Fruit fly (Drosophila melanogaster) whole organism, embryonic: ENCODE measurements around the gene Dhod.

ENCODE experiments used
- BEAF-32 ChIP-seq: fragments of 200-800 bp; sonication (Bioruptor generic); optimal IDR thresholded peaks from 3 replicates; lab custom pipeline; 2017; ENCODE audit warnings: missing biosample characterization, missing genetic modification characterization, mild to moderate bottlenecking, moderate library complexity, missing genetic modification reagents
- CG10267 ChIP-seq: fragments of 200-800 bp; sonication (Bioruptor generic); optimal IDR thresholded peaks from 2 replicates; lab custom pipeline; 2018; ENCODE audit warnings: missing biosample characterization, mild to moderate bottlenecking, missing genetic modification characterization, moderate library complexity
- CG10959 ChIP-seq: fragments of 200-800 bp; sonication (Bioruptor generic); IDR thresholded peaks from 2 replicates; pipeline ENCODE4 v1.3.6; 2022; ENCODE audit warnings: missing biosample characterization, missing genetic modification characterization
- CG10979 ChIP-seq: fragments of 200-800 bp; sonication (Bioruptor generic); optimal IDR thresholded peaks from 2 replicates; lab custom pipeline; 2018; ENCODE audit warnings: missing biosample characterization, mild to moderate bottlenecking, missing genetic modification characterization, moderate library complexity
- CG11504 ChIP-seq: fragments of 200-800 bp; sonication (Bioruptor generic); optimal IDR thresholded peaks from 3 replicates; lab custom pipeline; 2019; ENCODE audit warnings: missing biosample characterization, mild to moderate bottlenecking, missing genetic modification characterization, moderate library complexity
- CG12391 ChIP-seq: fragments of 200-800 bp; sonication (Bioruptor generic); optimal IDR thresholded peaks from 3 replicates; lab custom pipeline; 2018; ENCODE audit warnings: missing biosample characterization, mild to moderate bottlenecking, missing genetic modification characterization, moderate library complexity
- CG13775 ChIP-seq: fragments of 200-800 bp; sonication (Bioruptor generic); optimal IDR thresholded peaks from 3 replicates; lab custom pipeline; 2017; ENCODE audit warnings: missing biosample characterization, mild to moderate bottlenecking, missing genetic modification characterization
- CG14667 ChIP-seq: fragments of 200-800 bp; sonication (Bioruptor generic); IDR thresholded peaks from 2 replicates; pipeline ENCODE4 v1.3.6; 2022; ENCODE audit warnings: missing biosample characterization, missing genetic modification characterization
- CG14710 ChIP-seq: fragments of 200-800 bp; sonication (Bioruptor generic); optimal IDR thresholded peaks from 3 replicates; lab custom pipeline; 2019; ENCODE audit warnings: missing biosample characterization, mild to moderate bottlenecking, missing genetic modification characterization, moderate library complexity
- CG15479 ChIP-seq: fragments of 200-800 bp; sonication (Bioruptor generic); optimal IDR thresholded peaks from 3 replicates; lab custom pipeline; 2019; ENCODE audit warnings: missing biosample characterization, mild to moderate bottlenecking, missing genetic modification characterization, moderate library complexity
- CG15696 ChIP-seq: fragments of 200-800 bp; sonication (Bioruptor generic); optimal IDR thresholded peaks from 2 replicates; lab custom pipeline; 2019; ENCODE audit warnings: missing biosample characterization, mild to moderate bottlenecking, missing genetic modification characterization, moderate library complexity
- CG17612 ChIP-seq: fragments of 200-800 bp; sonication (Bioruptor generic); IDR thresholded peaks from 2 replicates; pipeline ENCODE4 v1.3.6; 2022; ENCODE audit warnings: missing biosample characterization, missing genetic modification characterization
- CG17829 ChIP-seq: fragments of 200-800 bp; optimal IDR thresholded peaks from 2 replicates; lab custom pipeline; 2019; ENCODE audit warnings: missing biosample characterization, mild to moderate bottlenecking, missing genetic modification characterization, moderate library complexity
- CG18262 ChIP-seq: fragments of 200-800 bp; optimal IDR thresholded peaks from 3 replicates; lab custom pipeline; 2019; ENCODE audit warnings: missing biosample characterization, mild to moderate bottlenecking, missing genetic modification characterization, moderate library complexity
- CG3407 ChIP-seq: fragments of 200-800 bp; sonication (Bioruptor generic); optimal IDR thresholded peaks from 2 replicates; lab custom pipeline; 2018; ENCODE audit warnings: missing biosample characterization, mild to moderate bottlenecking, missing genetic modification characterization
- CG4404 ChIP-seq: fragments of 200-800 bp; sonication (Bioruptor generic); IDR thresholded peaks from 2 replicates; pipeline ENCODE4 v1.3.6; 2022; ENCODE audit warnings: missing biosample characterization, missing genetic modification characterization
- CG7271 ChIP-seq: fragments of 200-800 bp; sonication (Bioruptor generic); optimal IDR thresholded peaks from 2 replicates; lab custom pipeline; 2018; ENCODE audit warnings: missing biosample characterization, mild to moderate bottlenecking, missing genetic modification characterization, moderate library complexity
- CG7745 ChIP-seq: fragments of 200-800 bp; sonication (Bioruptor generic); optimal IDR thresholded peaks from 2 replicates; lab custom pipeline; 2018; ENCODE audit warnings: missing biosample characterization, mild to moderate bottlenecking, missing genetic modification characterization, moderate library complexity
- CG7963 ChIP-seq: fragments of 200-800 bp; sonication (Bioruptor generic); IDR thresholded peaks from 3 replicates; pipeline ENCODE4 v1.3.6; 2022; ENCODE audit warnings: missing biosample characterization, missing genetic modification characterization; ENCODE audit not compliant: partially characterized antibody
- CG8765 ChIP-seq: fragments of 200-800 bp; sonication (Bioruptor generic); IDR thresholded peaks from 2 replicates; pipeline ENCODE4 v1.3.6; 2022; ENCODE audit warnings: missing biosample characterization, missing genetic modification characterization
- CG8924 ChIP-seq: fragments of 200-800 bp; optimal IDR thresholded peaks from 3 replicates; lab custom pipeline; 2019; ENCODE audit warnings: missing biosample characterization, mild to moderate bottlenecking, missing genetic modification characterization, moderate library complexity
- CG9727 ChIP-seq: fragments of 200-800 bp; sonication (Bioruptor generic); optimal IDR thresholded peaks from 3 replicates; lab custom pipeline; 2017; ENCODE audit warnings: missing biosample characterization, mild to moderate bottlenecking, missing genetic modification characterization
- Dref ChIP-seq: fragments of 200-800 bp; sonication (Bioruptor generic); IDR thresholded peaks from 2 replicates; pipeline ENCODE4 v1.3.6; 2022; ENCODE audit warnings: missing biosample characterization, missing genetic modification characterization
- ERR ChIP-seq: fragments of 200-800 bp; sonication (Bioruptor generic); optimal IDR thresholded peaks from 2 replicates; lab custom pipeline; 2016; ENCODE audit warnings: missing biosample characterization, missing genetic modification characterization
- Fer3 ChIP-seq: fragments of 200-800 bp; sonication (Bioruptor generic); optimal IDR thresholded peaks from 2 replicates; lab custom pipeline; 2018; ENCODE audit warnings: missing biosample characterization, mild to moderate bottlenecking, missing genetic modification characterization, moderate library complexity
- GATAe ChIP-seq: fragments of 200-800 bp; sonication (Bioruptor generic); conservative IDR thresholded peaks from 2 replicates; pipeline ENCODE4 v1.3.6; 2022; ENCODE audit warnings: missing biosample characterization, missing genetic modification characterization
- Hr51 ChIP-seq, 2 experiments: fragments of 200-800 bp; sonication (Bioruptor generic); optimal IDR thresholded peaks; 2 replicates in 1 of 2; 3 replicates in 1 of 2; lab custom pipeline; 2016 to 2018; ENCODE audit warnings: missing biosample characterization in 2 of 2, missing genetic modification characterization in 2 of 2, mild to moderate bottlenecking in 1 of 2, moderate library complexity in 1 of 2
- Hsf ChIP-seq: fragments of 200-800 bp; sonication (Bioruptor generic); optimal IDR thresholded peaks from 3 replicates; lab custom pipeline; 2016; ENCODE audit warnings: missing biosample characterization, missing genetic modification characterization
- Max ChIP-seq: fragments of 200-800 bp; sonication (Bioruptor generic); optimal IDR thresholded peaks from 2 replicates; lab custom pipeline; 2016; ENCODE audit warnings: missing biosample characterization, mild to moderate bottlenecking, missing genetic modification characterization
- Opbp ChIP-seq: fragments of 200-800 bp; sonication (Bioruptor generic); IDR thresholded peaks from 3 replicates; pipeline ENCODE4 v1.3.6; 2022; ENCODE audit warnings: missing biosample characterization, missing genetic modification characterization; ENCODE audit not compliant: partially characterized antibody
- Xbp1 ChIP-seq: fragments of 200-800 bp; sonication (Bioruptor generic); optimal IDR thresholded peaks from 3 replicates; lab custom pipeline; 2016; ENCODE audit warnings: missing biosample characterization, mild to moderate bottlenecking, missing genetic modification characterization
- Xrp1 ChIP-seq: fragments of 200-800 bp; sonication (Bioruptor generic); IDR thresholded peaks from 2 replicates; pipeline ENCODE4 v1.3.6; 2022; ENCODE audit warnings: missing biosample characterization, missing genetic modification characterization
- ac ChIP-seq: fragments of 200-800 bp; sonication (Bioruptor generic); optimal IDR thresholded peaks from 3 replicates; lab custom pipeline; 2017; ENCODE audit warnings: missing biosample characterization, mild to moderate bottlenecking, missing genetic modification characterization
- cg ChIP-seq: fragments of 200-800 bp; sonication (Bioruptor generic); optimal IDR thresholded peaks from 3 replicates; lab custom pipeline; 2019; ENCODE audit warnings: missing biosample characterization, mild to moderate bottlenecking, missing genetic modification characterization, moderate library complexity
- ci ChIP-seq: fragments of 200-800 bp; sonication (Bioruptor generic); IDR thresholded peaks from 3 replicates; pipeline ENCODE4 v1.3.6; 2022; ENCODE audit warnings: missing biosample characterization, missing genetic modification characterization
- fd102C ChIP-seq: fragments of 200-800 bp; sonication (Bioruptor generic); optimal IDR thresholded peaks from 2 replicates; lab custom pipeline; 2018; ENCODE audit warnings: missing biosample characterization, mild to moderate bottlenecking, missing genetic modification characterization, moderate library complexity
- ftz-f1 ChIP-seq: fragments of 200-800 bp; sonication (Bioruptor generic); optimal IDR thresholded peaks from 2 replicates; lab custom pipeline; 2016; ENCODE audit warnings: missing biosample characterization, missing genetic modification characterization
- hkb ChIP-seq, 2 experiments: fragments of 200-800 bp in 1 of 2; fragments of >200 bp in 1 of 2; sonication (Bioruptor generic) in 1 of 2; IDR thresholded peaks in 1 of 2; optimal IDR thresholded peaks in 1 of 2; 2 replicates each; pipeline versions ENCODE4 v1.3.6 to Lab custom; 2017 to 2022; ENCODE audit warnings: missing biosample characterization in 1 of 2, missing genetic modification characterization in 1 of 2
- lola ChIP-seq, 3 experiments: fragments of >200 bp in 2 of 3; fragments of 200-800 bp in 1 of 3; sonication (Bioruptor generic) in 1 of 3; optimal IDR thresholded peaks; 2 replicates each; lab custom pipeline; 2017 to 2019; ENCODE audit warnings: missing biosample characterization in 3 of 3, missing genetic modification characterization in 3 of 3, mild to moderate bottlenecking in 1 of 3, moderate library complexity in 1 of 3
- nom ChIP-seq: fragments of 200-800 bp; sonication (Bioruptor generic); optimal IDR thresholded peaks from 2 replicates; lab custom pipeline; 2017; ENCODE audit warnings: missing biosample characterization, missing genetic modification characterization, mild to moderate bottlenecking, moderate library complexity, missing genetic modification reagents
- prd ChIP-seq, 3 experiments: fragments of >200 bp in 2 of 3; fragments of 200-800 bp in 1 of 3; sonication (Bioruptor generic) in 1 of 3; optimal IDR thresholded peaks in 2 of 3; IDR thresholded peaks in 1 of 3; 2 replicates in 2 of 3; 3 replicates in 1 of 3; pipeline versions ENCODE4 v1.3.6 to Lab custom; 2017 to 2022; ENCODE audit warnings: missing biosample characterization in 1 of 3, missing genetic modification characterization in 1 of 3
- sd ChIP-seq: fragments of 200-800 bp; sonication (Bioruptor generic); optimal IDR thresholded peaks from 3 replicates; lab custom pipeline; 2018; ENCODE audit warnings: missing biosample characterization, mild to moderate bottlenecking, missing genetic modification characterization, moderate library complexity
- twi ChIP-seq: fragments of 200-800 bp; optimal IDR thresholded peaks from 2 replicates; lab custom pipeline; 2019; ENCODE audit warnings: missing biosample characterization, mild to moderate bottlenecking, missing genetic modification characterization, moderate library complexity
- unpg ChIP-seq: fragments of 200-800 bp; sonication (Bioruptor generic); optimal IDR thresholded peaks from 3 replicates; lab custom pipeline; 2018; ENCODE audit warnings: missing biosample characterization, mild to moderate bottlenecking, missing genetic modification characterization, moderate library complexity
- wek ChIP-seq: fragments of 200-800 bp; sonication (Bioruptor generic); optimal IDR thresholded peaks from 3 replicates; lab custom pipeline; 2018; ENCODE audit warnings: missing biosample characterization, mild to moderate bottlenecking, missing genetic modification characterization, moderate library complexity
- zf30C ChIP-seq: fragments of 200-800 bp; sonication (Bioruptor generic); optimal IDR thresholded peaks from 3 replicates; lab custom pipeline; 2018; ENCODE audit warnings: missing biosample characterization, mild to moderate bottlenecking, missing genetic modification characterization
- zfh1 ChIP-seq: fragments of 200-800 bp; sonication (Bioruptor generic); IDR thresholded peaks from 3 replicates; pipeline ENCODE4 v1.3.6; 2022; ENCODE audit warnings: missing biosample characterization, missing genetic modification characterization
- zfh2 ChIP-seq: fragments of 200-800 bp; sonication (Bioruptor generic); optimal IDR thresholded peaks from 2 replicates; lab custom pipeline; 2016; ENCODE audit warnings: missing biosample characterization, missing genetic modification characterization

The Dhod gene

DNA sequence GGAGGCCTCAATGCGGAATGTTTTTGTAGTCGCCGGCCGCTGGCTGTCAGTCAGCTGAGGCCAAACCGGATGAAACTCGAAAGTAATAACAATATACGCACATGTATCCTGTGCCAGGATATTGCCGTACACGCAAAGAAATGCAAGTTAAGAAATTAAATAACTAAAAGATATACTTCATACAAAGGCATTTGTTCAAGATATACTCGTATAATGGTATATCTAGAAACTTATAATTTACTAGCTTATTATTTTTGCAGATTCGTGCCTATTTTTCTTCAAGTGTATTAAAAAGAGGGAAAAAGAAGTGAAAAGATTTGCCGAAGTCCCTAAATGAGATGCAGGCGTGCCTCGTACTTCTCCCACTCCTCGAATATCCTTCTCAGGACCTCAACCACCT lies 30.6 kb upstream of the Dhod start:
- no peak for TF ChIP-seq nom (GFP tag; lab: Kevin White, UChicago)
- no peak for TF ChIP-seq ftz-f1 (GFP tag; lab: Kevin White, UChicago)
- TF ChIP-seq CG9727 (GFP tag; lab: Kevin White, UChicago): peak; percentile 62
- TF ChIP-seq twi (tag; lab: Kevin White, UChicago): peak; percentile 12
- TF ChIP-seq zfh1: peak; percentile 28; the same call in 1 of the 3 replicates
- TF ChIP-seq CG14710: peak; percentile 5
- TF ChIP-seq CG7271 (tag; lab: Kevin White, UChicago): peak; percentile 58
- peak; percentile 47 for TF ChIP-seq CG10979 (tag; lab: Kevin White, UChicago)
- TF ChIP-seq Hsf (GFP tag; lab: Kevin White, UChicago): peak; percentile 10
- TF ChIP-seq zf30C: peak; percentile 65
- peak; percentile 3 for TF ChIP-seq CG10267 (tag; lab: Kevin White, UChicago)
- TF ChIP-seq Hr51 (GFP tag; optimal IDR thresholded peaks at IDR 0.05; lab: Kevin White, UChicago): no peak
- TF ChIP-seq CG7963: no peak
- no peak for TF ChIP-seq BEAF-32
- TF ChIP-seq cg: no peak
- no peak for TF ChIP-seq Opbp (GFP tag; lab: Robert Waterston, UW)
- peak; percentile 28; the same call in 1 of the 2 replicates for TF ChIP-seq Xrp1 (GFP tag; lab: Robert Waterston, UW)
- peak; percentile 66 for TF ChIP-seq CG15696 (tag; lab: Kevin White, UChicago)
- no peak for TF ChIP-seq hkb (optimal IDR thresholded peaks at IDR 0.05; lab: Kevin White, UChicago)
- no peak for TF ChIP-seq hkb (GFP tag; IDR thresholded peaks at IDR 0.05; lab: Robert Waterston, UW)
- TF ChIP-seq prd (optimal IDR thresholded peaks at IDR 0.05; lab: Kevin White, UChicago): no peak
- peak; percentile 84 for TF ChIP-seq prd (GFP tag; IDR thresholded peaks at IDR 0.05; lab: Robert Waterston, UW)
- peak; percentile 25 for TF ChIP-seq CG17829
- peak; percentile 65 for TF ChIP-seq CG8765 (GFP tag; lab: Robert Waterston, UW)
- TF ChIP-seq Xbp1 (GFP tag; lab: Kevin White, UChicago): no peak
- 0 out of 2 replicates have a peak, but pooled peaks have one; percentile 1 for TF ChIP-seq Dref (GFP tag; lab: Robert Waterston, UW)
- TF ChIP-seq CG15479 (GFP tag; lab: Kevin White, UChicago): peak; percentile 67
- TF ChIP-seq ERR: no peak
- no peak for TF ChIP-seq Max (GFP tag; lab: Kevin White, UChicago)
- peak; percentile 4 for TF ChIP-seq CG13775
- TF ChIP-seq CG10959 (GFP tag; lab: Robert Waterston, UW): peak; percentile 42; the same call in 1 of the 2 replicates
- TF ChIP-seq GATAe (GFP tag; lab: Robert Waterston, UW): no peak
- peak in 1 of 3 experiments; percentile 56 for TF ChIP-seq lola (GFP tag; optimal IDR thresholded peaks at IDR 0.05; lab: Kevin White, UChicago)
- TF ChIP-seq sd (tag; lab: Kevin White, UChicago): no peak
- TF ChIP-seq CG3407 (GFP tag; lab: Kevin White, UChicago): no peak
- TF ChIP-seq ac (GFP tag; lab: Kevin White, UChicago): peak; percentile 27
- TF ChIP-seq CG8924 (tag; lab: Kevin White, UChicago): peak; percentile 35
- TF ChIP-seq CG14667 (GFP tag; lab: Robert Waterston, UW): no peak
- TF ChIP-seq CG12391 (tag; lab: Kevin White, UChicago): peak; percentile 10
- no peak for TF ChIP-seq CG11504 (tag; lab: Kevin White, UChicago)
- no peak for TF ChIP-seq CG17612 (GFP tag; lab: Robert Waterston, UW)
- no peak for TF ChIP-seq zfh2 (GFP tag; lab: Kevin White, UChicago)
- peak; percentile 65 for TF ChIP-seq CG4404 (GFP tag; lab: Robert Waterston, UW)
- no peak for TF ChIP-seq wek
- peak; percentile 5 for TF ChIP-seq CG18262 (tag; lab: Kevin White, UChicago)
- no peak for TF ChIP-seq CG7745
- TF ChIP-seq ci (GFP tag; lab: Robert Waterston, UW): 0 out of 3 replicates have a peak, but pooled peaks have one; percentile 11
- peak; percentile 79 for TF ChIP-seq fd102C (GFP tag; lab: Kevin White, UChicago)
- TF ChIP-seq unpg (GFP tag; lab: Kevin White, UChicago): no peak
- no peak for TF ChIP-seq Fer3 (tag; lab: Kevin White, UChicago)
